Fruit fly (Drosophila melanogaster): ENCODE measurements around the gene Sgs3.

Gene Sgs3

DNA sequence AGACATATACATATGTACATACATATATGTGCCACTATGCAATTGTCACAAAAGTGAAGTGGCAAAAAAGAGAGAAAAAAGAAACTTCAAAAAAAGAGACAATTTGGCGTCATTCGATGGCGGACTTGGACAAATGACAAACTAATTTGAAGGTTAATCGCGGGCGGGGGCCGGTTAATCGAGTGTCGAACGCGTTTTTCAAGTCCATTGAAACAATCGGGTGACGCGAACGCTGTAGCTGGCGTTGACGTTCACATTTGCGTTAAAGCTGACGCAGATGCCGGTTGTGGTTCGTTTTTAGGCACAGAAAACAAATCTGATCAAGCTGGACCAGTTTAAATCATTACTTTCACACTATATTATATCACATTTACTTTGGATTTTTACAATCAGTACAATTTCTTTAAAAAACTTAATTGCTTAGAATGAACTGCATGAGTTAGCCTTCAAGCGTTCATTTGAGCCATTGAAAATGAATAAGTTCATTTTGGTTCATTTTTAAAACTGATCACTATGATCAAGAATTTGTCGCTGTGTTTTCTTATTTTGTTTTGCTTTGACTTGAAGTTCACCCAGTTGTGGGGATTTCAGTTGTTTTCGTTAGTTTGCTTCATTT lies 21.8 kb downstream of the Sgs3 start (continued):
- TF ChIP-seq sqz (GFP tag; optimal IDR thresholded peaks at IDR 0.05): no peak
- TF ChIP-seq cato (GFP tag; optimal IDR thresholded peaks at IDR 0.05; ENCODE audit: borderline replicate concordance): no peak
- no peak for TF ChIP-seq chn (GFP tag; optimal IDR thresholded peaks at IDR 0.05)
- TF ChIP-seq caup (GFP tag; optimal IDR thresholded peaks at IDR 0.05; ENCODE audit: severe bottlenecking): peak; percentile 41
- peak; percentile 49; the same call in 1 of the 2 replicates for TF ChIP-seq klu (GFP tag; IDR thresholded peaks at IDR 0.05)
- no peak for TF ChIP-seq CG14441 (GFP tag; IDR thresholded peaks at IDR 0.05)
- no peak for TF ChIP-seq her (GFP tag; optimal IDR thresholded peaks at IDR 0.05)
- TF ChIP-seq dpn (GFP tag; optimal IDR thresholded peaks at IDR 0.05): peak; percentile 20 to 66
- no peak for TF ChIP-seq CG11696 (GFP tag; IDR thresholded peaks at IDR 0.05)
- TF ChIP-seq Ets65A (GFP tag): no peak
- no peak for TF ChIP-seq lola (GFP tag; optimal IDR thresholded peaks at IDR 0.05)
- TF ChIP-seq CG12236 (GFP tag; optimal IDR thresholded peaks at IDR 0.05): no peak
- TF ChIP-seq CG4424 (GFP tag; optimal IDR thresholded peaks at IDR 0.05): peak; percentile 33
- peak; percentile 63 for TF ChIP-seq CG8924 (tag; optimal IDR thresholded peaks at IDR 0.05)
- TF ChIP-seq crc (GFP tag; optimal IDR thresholded peaks at IDR 0.05): no peak
- TF ChIP-seq Ets97D (GFP tag; optimal IDR thresholded peaks at IDR 0.05): no peak
- TF ChIP-seq bigmax (GFP tag; optimal IDR thresholded peaks at IDR 0.05): no peak
- TF ChIP-seq Ravus (GFP tag; IDR thresholded peaks at IDR 0.05): no peak
- TF ChIP-seq NK7.1 (GFP tag; optimal IDR thresholded peaks at IDR 0.05): no peak
- TF ChIP-seq nmo (GFP tag; optimal IDR thresholded peaks at IDR 0.05): peak; percentile 45
- TF ChIP-seq CG14965 (GFP tag; optimal IDR thresholded peaks at IDR 0.05; ENCODE audit: borderline replicate concordance): no peak
- TF ChIP-seq lilli (GFP tag; optimal IDR thresholded peaks at IDR 0.05): peak; percentile 61
- peak; percentile 53 for TF ChIP-seq CG12104 (GFP tag; optimal IDR thresholded peaks at IDR 0.05)
- 0 out of 2 replicates have a peak, but pooled peaks have one; percentile 7 for TF ChIP-seq CG31224 (GFP tag; IDR thresholded peaks at IDR 0.05)
- peak; percentile 8 for TF ChIP-seq az2 (GFP tag; optimal IDR thresholded peaks at IDR 0.05)
- no peak for TF ChIP-seq psq (GFP tag; optimal IDR thresholded peaks at IDR 0.05)
- TF ChIP-seq CG11398 (GFP tag; optimal IDR thresholded peaks at IDR 0.05): no peak
- peak; percentile 75 for TF ChIP-seq CG2120 (GFP tag; optimal IDR thresholded peaks at IDR 0.05)
- TF ChIP-seq pan (optimal IDR thresholded peaks at IDR 0.05): no peak
- peak in 1 of 2 experiments; percentile 6 for TF ChIP-seq pan (GFP tag; optimal IDR thresholded peaks at IDR 0.05 in 1 of 2, IDR thresholded peaks at IDR 0.05 in 1 of 2)
- no peak for TF ChIP-seq unc-4 (GFP tag; IDR thresholded peaks at IDR 0.05; ENCODE audit: partially characterized antibody)
- TF ChIP-seq nom (GFP tag; optimal IDR thresholded peaks at IDR 0.05): no peak
- no peak for TF ChIP-seq CG6791 (GFP tag; IDR thresholded peaks at IDR 0.05; ENCODE audit: partially characterized antibody)
- peak; percentile 69 for TF ChIP-seq CG18599 (GFP tag; optimal IDR thresholded peaks at IDR 0.05)
- TF ChIP-seq CG9817 (tag; optimal IDR thresholded peaks at IDR 0.05): peak; percentile 34
- no peak; the same call in 1 of the 2 replicates for TF ChIP-seq MBD-R2 (GFP tag; IDR thresholded peaks at IDR 0.05)
- TF ChIP-seq so (GFP tag; IDR thresholded peaks at IDR 0.05): 0 out of 3 replicates have a peak, but pooled peaks have one; percentile 16
- TF ChIP-seq CG14050 (GFP tag; IDR thresholded peaks at IDR 0.05): peak; percentile 42; the same call in 2 of the 3 replicates
- no peak for TF ChIP-seq amos (GFP tag; IDR thresholded peaks at IDR 0.05; ENCODE audit: partially characterized antibody)
- TF ChIP-seq maf-S (GFP tag; optimal IDR thresholded peaks at IDR 0.05): no peak
- peak; percentile 59 for TF ChIP-seq D19B (GFP tag; optimal IDR thresholded peaks at IDR 0.05)
- no peak for TF ChIP-seq Adf1 (GFP tag; IDR thresholded peaks at IDR 0.05)
- TF ChIP-seq CG7987 (GFP tag; optimal IDR thresholded peaks at IDR 0.05): no peak
- peak; percentile 40; the same call in 1 of the 3 replicates for TF ChIP-seq CG11093 (GFP tag; IDR thresholded peaks at IDR 0.05)
- peak; percentile 50 for TF ChIP-seq PHDP (tag; optimal IDR thresholded peaks at IDR 0.05)
- TF ChIP-seq dm (GFP tag; optimal IDR thresholded peaks at IDR 0.05): peak; percentile 5
- TF ChIP-seq lab (GFP tag; optimal IDR thresholded peaks at IDR 0.05): peak; percentile 56
- no peak for TF ChIP-seq CG17829 (tag; optimal IDR thresholded peaks at IDR 0.05)
- TF ChIP-seq org-1 (GFP tag; optimal IDR thresholded peaks at IDR 0.05): peak; percentile 61
- no peak for TF ChIP-seq Blimp-1 (GFP tag; optimal IDR thresholded peaks at IDR 0.05)

Data from whole organism, embryonic.